Worm (Caenorhabditis elegans): Measurements from ENCODE around the gene F53E10.5.
"Not testable (repeated sequence)": the region's sequence is repeated elsewhere in the genome, so short reads cannot be mapped to it uniquely, and the experiment has no call there.

F53E10.5 gene

DNA sequence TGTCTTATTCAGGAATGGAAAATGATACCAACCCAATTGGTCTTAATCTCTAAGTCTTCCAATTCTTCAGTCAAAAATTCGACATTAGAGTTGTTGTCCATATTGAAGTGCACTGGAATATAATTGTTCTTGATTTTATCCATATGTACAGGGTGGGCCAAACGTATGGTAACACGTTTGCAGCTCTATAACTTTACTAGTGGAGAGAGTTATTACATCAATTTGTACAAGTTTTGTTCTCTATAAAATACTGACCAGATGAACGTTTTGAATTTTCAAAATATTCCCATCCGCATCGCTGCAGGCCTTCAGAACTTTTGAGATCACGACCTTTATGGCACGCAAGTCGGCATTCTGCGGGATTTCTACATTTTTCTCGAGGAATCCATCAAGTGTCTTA, at the start of gene F53E10.5:
F53E10.5 (minus strand) TSS at position 101 of the 400 bp plus-strand sequence.
- not testable (repeated sequence) for TF ChIP-seq tlf-1, ztf-22, dpl-1 (GFP tag; optimal IDR thresholded peaks at IDR 0.05)

DNA sequence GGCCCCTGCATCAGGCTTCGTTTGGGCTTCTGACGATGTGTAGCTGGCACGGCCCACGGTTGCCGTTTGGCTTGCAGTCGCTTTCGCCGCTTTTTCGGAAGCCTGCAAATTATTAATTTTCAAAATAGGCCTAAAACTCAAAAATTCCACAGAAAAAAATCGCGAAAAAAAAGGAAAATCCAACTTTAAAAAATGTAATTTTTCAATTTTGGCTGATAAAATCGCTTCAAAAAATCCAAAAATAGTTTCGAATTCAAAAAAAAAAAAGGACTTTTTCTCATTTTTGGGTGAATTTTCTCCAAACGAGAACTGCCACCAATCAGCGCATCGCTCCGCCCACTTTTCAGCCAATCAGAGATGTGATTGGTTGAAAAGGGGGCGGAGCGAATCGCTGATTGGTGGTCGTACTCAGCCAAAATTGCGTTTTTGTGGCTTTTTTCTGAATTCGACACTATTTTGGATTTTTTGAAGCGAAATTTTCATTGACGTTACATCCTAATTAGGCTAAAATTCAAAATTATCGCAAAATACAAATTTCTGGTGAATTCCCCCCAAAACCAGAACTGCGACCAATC, 48.6 kb upstream of the F53E10.5 start:
- TF ChIP-seq fkh-3 (tag; optimal IDR thresholded peaks at IDR 0.05) = no peak
- TF ChIP-seq ztf-3 (GFP tag; optimal IDR thresholded peaks at IDR 0.05) = no peak
- peak; percentile 13 for TF ChIP-seq hrde-1 (tag; optimal IDR thresholded peaks at IDR 0.05; ENCODE audit: borderline replicate concordance)
- TF ChIP-seq egl-44 (GFP tag; IDR thresholded peaks at IDR 0.05) = 0 out of 2 replicates have a peak, but pooled peaks have one; percentile 33

DNA sequence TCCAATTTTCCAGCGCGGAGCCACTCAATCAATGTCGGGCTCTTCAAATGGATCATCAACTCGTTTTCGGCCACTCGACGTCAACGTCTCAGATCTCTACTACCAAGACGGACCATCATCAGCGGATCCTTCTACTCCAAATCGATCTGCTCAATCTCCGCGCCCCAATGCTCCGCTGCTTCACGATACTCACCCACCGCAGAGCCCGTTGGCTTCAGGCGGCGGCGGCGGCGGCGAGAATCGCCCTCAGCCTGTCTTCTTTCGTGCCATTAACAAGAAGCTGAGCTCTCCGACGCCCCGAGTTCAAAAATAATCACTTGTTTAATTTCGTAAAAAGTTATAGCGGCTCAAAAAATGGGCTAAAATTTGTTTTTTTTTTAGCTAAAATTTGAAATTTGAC, 47.3 kb upstream of the F53E10.5 start:
- TF ChIP-seq ztf-26 (tag; optimal IDR thresholded peaks at IDR 0.05) = no peak
- TF ChIP-seq him-1 (tag; optimal IDR thresholded peaks at IDR 0.05) = no peak
- TF ChIP-seq nfya-1 (tag; optimal IDR thresholded peaks at IDR 0.05; ENCODE audit: borderline replicate concordance, insufficient read depth) = no peak
- no peak for TF ChIP-seq Y95B8A.8 (GFP tag; IDR thresholded peaks at IDR 0.05)
- no peak for TF ChIP-seq T26A5.8 (tag; optimal IDR thresholded peaks at IDR 0.05)
- no peak for TF ChIP-seq hrde-1 (tag; optimal IDR thresholded peaks at IDR 0.05; ENCODE audit: borderline replicate concordance)
- peak; percentile 85 for TF ChIP-seq zfh-2 (GFP tag; conservative IDR thresholded peaks at IDR 0.05)
- no peak for TF ChIP-seq snpc-4 (GFP tag; optimal IDR thresholded peaks at IDR 0.05)
- no peak for TF ChIP-seq snpc-4 (tag; optimal IDR thresholded peaks at IDR 0.05)
- no peak for TF ChIP-seq madf-3 (GFP tag; IDR thresholded peaks at IDR 0.05)
- no peak for TF ChIP-seq F57A8.1 (GFP tag; optimal IDR thresholded peaks at IDR 0.05)
- TF ChIP-seq ekl-4 (GFP tag; IDR thresholded peaks at IDR 0.05) = no peak
- no peak for TF ChIP-seq ceh-100 (GFP tag; IDR thresholded peaks at IDR 0.05)
- TF ChIP-seq hmg-20 (GFP tag; IDR thresholded peaks at IDR 0.05) = no peak
- TF ChIP-seq F37B4.10 (GFP tag; IDR thresholded peaks at IDR 0.05) = no peak
- TF ChIP-seq lin-35 (GFP tag; optimal IDR thresholded peaks at IDR 0.05) = no peak
- TF ChIP-seq egrh-3 (GFP tag; IDR thresholded peaks at IDR 0.05) = peak; percentile 35; the same call in 1 of the 2 replicates
- TF ChIP-seq ceh-79 (tag; optimal IDR thresholded peaks at IDR 0.05) = no peak
- TF ChIP-seq D2030.7 (GFP tag; IDR thresholded peaks at IDR 0.05) = no peak
- no peak for TF ChIP-seq somi-1 (GFP tag; optimal IDR thresholded peaks at IDR 0.05)
- TF ChIP-seq lir-1 (GFP tag; conservative IDR thresholded peaks at IDR 0.05) = no peak
- no peak for TF ChIP-seq egl-44 (GFP tag; IDR thresholded peaks at IDR 0.05)
- TF ChIP-seq nfyb-1 (GFP tag; IDR thresholded peaks at IDR 0.05) = peak; percentile 56; the same call in 1 of the 2 replicates
- TF ChIP-seq ztf-22 (GFP tag; optimal IDR thresholded peaks at IDR 0.05) = no peak
- no peak for TF ChIP-seq attf-5 (GFP tag; optimal IDR thresholded peaks at IDR 0.05)
- no peak for TF ChIP-seq ztf-28 (GFP tag; IDR thresholded peaks at IDR 0.05)
- TF ChIP-seq rcor-1 (GFP tag; IDR thresholded peaks at IDR 0.05) = no peak
- TF ChIP-seq let-526 (GFP tag; IDR thresholded peaks at IDR 0.05) = no peak
- TF ChIP-seq madf-10 (tag; optimal IDR thresholded peaks at IDR 0.05) = no peak
- TF ChIP-seq Y67H2A.10 (GFP tag; conservative IDR thresholded peaks at IDR 0.05) = no peak
- TF ChIP-seq ceh-40 (GFP tag; IDR thresholded peaks at IDR 0.05) = no peak
- TF ChIP-seq nhr-120 (GFP tag; IDR thresholded peaks at IDR 0.05) = 0 out of 2 replicates have a peak, but pooled peaks have one; percentile 65
- no peak for TF ChIP-seq Y53F4B.3 (GFP tag; IDR thresholded peaks at IDR 0.05)
- TF ChIP-seq lin-54 (GFP tag; optimal IDR thresholded peaks at IDR 0.05) = no peak
